Worm (Caenorhabditis elegans) whole organism, L1 larva: ENCODE results near the gene mdt-15.
A peak's percentile ranks its signal among the peaks of the same experiment; 100 is the strongest.

Experiments used
- C34B4.2 ChIP-seq: sonication (generic microtip); optimal IDR thresholded peaks from 2 replicates; lab custom pipeline; 2017; ENCODE audit warnings: mild to moderate bottlenecking, missing genetic modification characterization, missing compliant biosample characterization
- F16B12.6 ChIP-seq: fragments of 150-350 bp; optimal IDR thresholded peaks from 2 replicates; lab custom pipeline; 2014; ENCODE audit warnings: missing biosample characterization, missing genetic modification characterization
- aha-1 ChIP-seq: fragments of 150-350 bp; optimal IDR thresholded peaks from 2 replicates; lab custom pipeline; 2014; ENCODE audit warnings: missing biosample characterization, missing genetic modification characterization
- alr-1 ChIP-seq: fragments of 200-800 bp; sonication (Bioruptor generic); optimal IDR thresholded peaks from 2 replicates; lab custom pipeline; 2018; ENCODE audit warnings: borderline replicate concordance, mild to moderate bottlenecking, missing genetic modification characterization, missing compliant biosample characterization
- aly-2 ChIP-seq: fragments of 150-350 bp; optimal IDR thresholded peaks from 2 replicates; lab custom pipeline; 2014; ENCODE audit warnings: missing biosample characterization, missing genetic modification characterization
- ceh-63 ChIP-seq: fragments of 200-800 bp; sonication (Bioruptor generic); optimal IDR thresholded peaks from 2 replicates; lab custom pipeline; 2018; ENCODE audit warnings: mild to moderate bottlenecking, missing genetic modification characterization, missing compliant biosample characterization
- ceh-8 ChIP-seq: fragments of 200-800 bp; sonication (Bioruptor generic); optimal IDR thresholded peaks from 2 replicates; lab custom pipeline; 2018; ENCODE audit warnings: mild to moderate bottlenecking, missing genetic modification characterization, moderate library complexity, missing compliant biosample characterization
- ceh-82 ChIP-seq, 3 experiments: fragments of 150-350 bp in 1 of 3; sonication (generic microtip) in 2 of 3; optimal IDR thresholded peaks; 2 replicates each; lab custom pipeline; 2014 to 2017; ENCODE audit warnings: missing biosample characterization in 3 of 3, missing genetic modification characterization in 3 of 3
- dpl-1 ChIP-seq, 3 experiments: fragments of 150-350 bp in 2 of 3; sonication (generic microtip) in 1 of 3; optimal IDR thresholded peaks; 2 replicates each; lab custom pipeline; 2014 to 2017; ENCODE audit warnings: missing biosample characterization in 3 of 3, missing genetic modification characterization in 3 of 3, missing genetic modification reagents in 3 of 3
- dsc-1 ChIP-seq: sonication (generic microtip); optimal IDR thresholded peaks from 2 replicates; lab custom pipeline; 2016; ENCODE audit warnings: mild to moderate bottlenecking, missing genetic modification characterization, missing compliant biosample characterization
- efl-1 ChIP-seq, 4 experiments: fragments of 150-350 bp; optimal IDR thresholded peaks in 3 of 4; peaks in 1 of 4; 1 replicate in 1 of 4; 2 replicates in 3 of 4; lab custom pipeline; 2014; ENCODE audit warnings: missing biosample characterization in 2 of 4, missing genetic modification characterization in 2 of 4, missing genetic modification reagents in 2 of 4
- efl-3 ChIP-seq: fragments of 200-800 bp; sonication (Bioruptor generic); optimal IDR thresholded peaks from 2 replicates; lab custom pipeline; 2018; ENCODE audit warnings: mild to moderate bottlenecking, missing genetic modification characterization, missing compliant biosample characterization
- egl-13 ChIP-seq: sonication (generic microtip); optimal IDR thresholded peaks from 2 replicates; lab custom pipeline; 2016; ENCODE audit warnings: missing genotype, missing genetic modification reagents, missing genetic modification characterization, missing compliant biosample characterization
- egl-27 ChIP-seq, 2 experiments: fragments of 150-350 bp in 1 of 2; sonication (generic microtip); optimal IDR thresholded peaks; 3 replicates each; lab custom pipeline; 2017 to 2018; ENCODE audit warnings: missing biosample characterization in 2 of 2, missing genetic modification characterization in 2 of 2, missing genetic modification reagents in 2 of 2
- elt-2 ChIP-seq: sonication (generic microtip); optimal IDR thresholded peaks from 2 replicates; lab custom pipeline; 2016; ENCODE audit warnings: missing genetic modification characterization, mild to moderate bottlenecking, inconsistent platforms, missing compliant biosample characterization, missing genetic modification reagents
- fkh-10 ChIP-seq: sonication (generic microtip); optimal IDR thresholded peaks from 2 replicates; lab custom pipeline; 2017; ENCODE audit warnings: missing biosample characterization, missing genetic modification reagents, missing genetic modification characterization
- fkh-4 ChIP-seq: sonication (generic microtip); optimal IDR thresholded peaks from 2 replicates; lab custom pipeline; 2016; ENCODE audit warnings: missing compliant biosample characterization, missing genetic modification characterization, borderline replicate concordance
- fkh-8 ChIP-seq: sonication (generic microtip); optimal IDR thresholded peaks from 2 replicates; lab custom pipeline; 2016; ENCODE audit warnings: mild to moderate bottlenecking, missing genetic modification characterization, missing compliant biosample characterization
- hlh-4 ChIP-seq: sonication (generic microtip); optimal IDR thresholded peaks from 2 replicates; lab custom pipeline; 2016; ENCODE audit warnings: mild to moderate bottlenecking, missing genetic modification characterization, missing compliant biosample characterization
- hpl-2 ChIP-seq: fragments of 150-350 bp; optimal IDR thresholded peaks from 2 replicates; lab custom pipeline; 2014; ENCODE audit warnings: missing biosample characterization, missing genetic modification reagents, missing genetic modification characterization
- isw-1 ChIP-seq: fragments of 200-800 bp; sonication (Bioruptor generic); IDR thresholded peaks from 2 replicates; pipeline ENCODE4 v1.3.6; 2022; ENCODE audit warnings: missing genetic modification characterization, missing compliant biosample characterization
- lin-13 ChIP-seq: fragments of 150-350 bp; optimal IDR thresholded peaks from 2 replicates; lab custom pipeline; 2014; ENCODE audit warnings: missing biosample characterization, missing genetic modification reagents, missing genetic modification characterization
- lin-14 ChIP-seq: fragments of 200-800 bp; sonication (Bioruptor generic); optimal IDR thresholded peaks from 2 replicates; lab custom pipeline; 2018; ENCODE audit warnings: mild to moderate bottlenecking, missing genetic modification characterization, moderate library complexity, missing compliant biosample characterization
- lin-15B ChIP-seq: fragments of 150-350 bp; sonication (generic microtip); optimal IDR thresholded peaks from 3 replicates; lab custom pipeline; 2014; ENCODE audit warnings: missing biosample characterization, missing genetic modification characterization
- lin-35 ChIP-seq, 2 experiments: fragments of 150-350 bp; optimal IDR thresholded peaks; 2 replicates each; lab custom pipeline; 2014; ENCODE audit warnings: missing biosample characterization in 2 of 2, missing genetic modification characterization in 2 of 2, missing genetic modification reagents in 2 of 2
- lin-39 ChIP-seq: fragments of 150-350 bp; optimal IDR thresholded peaks from 2 replicates; lab custom pipeline; 2014; ENCODE audit warnings: missing biosample characterization, missing genetic modification reagents, missing genetic modification characterization
- lir-3 ChIP-seq: sonication (generic microtip); optimal IDR thresholded peaks from 2 replicates; lab custom pipeline; 2016; ENCODE audit warnings: mild to moderate bottlenecking, missing genetic modification characterization, moderate library complexity, missing compliant biosample characterization; ENCODE audit not compliant: poor library complexity
- lsy-2 ChIP-seq, 2 experiments: fragments of 150-350 bp; optimal IDR thresholded peaks; 2 replicates each; lab custom pipeline; 2014; ENCODE audit warnings: missing biosample characterization in 2 of 2, missing genetic modification characterization in 2 of 2
- mdl-1 ChIP-seq, 2 experiments: fragments of 150-350 bp; optimal IDR thresholded peaks; 2 replicates each; lab custom pipeline; 2014 to 2017; ENCODE audit warnings: missing biosample characterization in 2 of 2, missing genetic modification characterization in 2 of 2, inconsistent platforms in 1 of 2
- mef-2 ChIP-seq: fragments of 150-350 bp; optimal IDR thresholded peaks from 2 replicates; lab custom pipeline; 2014; ENCODE audit warnings: missing biosample characterization, missing genetic modification characterization
- mep-1 ChIP-seq: fragments of 150-350 bp; optimal IDR thresholded peaks from 2 replicates; lab custom pipeline; 2014; ENCODE audit warnings: missing biosample characterization, missing genetic modification characterization
- nhr-19 ChIP-seq: fragments of 200-800 bp; sonication (Bioruptor generic); conservative IDR thresholded peaks from 2 replicates; pipeline ENCODE4 v1.3.6; 2022; ENCODE audit warnings: missing genetic modification characterization, missing compliant biosample characterization
- nhr-237 ChIP-seq: fragments of 150-350 bp; optimal IDR thresholded peaks from 2 replicates; lab custom pipeline; 2014; ENCODE audit warnings: missing biosample characterization, missing genetic modification characterization
- nhr-47 ChIP-seq: sonication (generic microtip); optimal IDR thresholded peaks from 2 replicates; lab custom pipeline; 2016; ENCODE audit warnings: mild to moderate bottlenecking, missing genetic modification characterization, moderate library complexity, missing compliant biosample characterization
- nhr-71 ChIP-seq: sonication (generic microtip); optimal IDR thresholded peaks from 2 replicates; lab custom pipeline; 2016; ENCODE audit warnings: mild to moderate bottlenecking, missing genetic modification characterization, moderate library complexity, missing compliant biosample characterization
- nhr-77 ChIP-seq: fragments of 150-350 bp; optimal IDR thresholded peaks from 2 replicates; lab custom pipeline; 2014; ENCODE audit warnings: missing biosample characterization, missing genetic modification characterization
- nhr-84 ChIP-seq: sonication (generic microtip); optimal IDR thresholded peaks from 2 replicates; lab custom pipeline; 2017; ENCODE audit warnings: missing biosample characterization, missing genetic modification characterization
- nhr-85 ChIP-seq: sonication (generic microtip); peaks from one replicate; lab custom pipeline; 2016; ENCODE audit warnings: missing genetic modification characterization, inconsistent platforms, missing compliant biosample characterization
- nhr-90 ChIP-seq: sonication (generic microtip); optimal IDR thresholded peaks from 2 replicates; lab custom pipeline; 2016; ENCODE audit warnings: mild to moderate bottlenecking, missing genetic modification characterization, missing compliant biosample characterization; ENCODE audit not compliant: poor library complexity
- pag-3 ChIP-seq: sonication (generic microtip); optimal IDR thresholded peaks from 2 replicates; lab custom pipeline; 2017; ENCODE audit warnings: missing genetic modification characterization, mild to moderate bottlenecking, missing compliant biosample characterization, antibody characterized with exemption, borderline replicate concordance; ENCODE audit not compliant: insufficient read depth
- pax-3 ChIP-seq: fragments of 200-800 bp; sonication (Bioruptor generic); optimal IDR thresholded peaks from 2 replicates; lab custom pipeline; 2018; ENCODE audit warnings: mild to moderate bottlenecking, missing genetic modification characterization, moderate library complexity, missing compliant biosample characterization
- pqm-1 ChIP-seq: sonication (generic microtip); optimal IDR thresholded peaks from 3 replicates; lab custom pipeline; 2017; ENCODE audit warnings: missing biosample characterization, missing genetic modification characterization
- sox-4 ChIP-seq: sonication (generic microtip); optimal IDR thresholded peaks from 2 replicates; lab custom pipeline; 2016; ENCODE audit warnings: missing genetic modification characterization, missing compliant biosample characterization
- sup-37 ChIP-seq: fragments of 200-800 bp; sonication (Bioruptor generic); optimal IDR thresholded peaks from 2 replicates; lab custom pipeline; 2018; ENCODE audit warnings: mild to moderate bottlenecking, missing genetic modification characterization, missing compliant biosample characterization
- unc-30 ChIP-seq: sonication (generic microtip); optimal IDR thresholded peaks from 2 replicates; lab custom pipeline; 2017; ENCODE audit warnings: missing biosample characterization, missing genetic modification characterization
- unc-86 ChIP-seq: sonication (generic microtip); optimal IDR thresholded peaks from 2 replicates; lab custom pipeline; 2016; ENCODE audit warnings: missing genetic modification characterization, missing compliant biosample characterization
- zip-4 ChIP-seq: fragments of 200-800 bp; sonication (Bioruptor generic); optimal IDR thresholded peaks from 2 replicates; lab custom pipeline; 2018; ENCODE audit warnings: mild to moderate bottlenecking, missing genetic modification characterization, moderate library complexity, missing compliant biosample characterization
- ztf-11 ChIP-seq, 2 experiments: sonication (generic microtip); optimal IDR thresholded peaks; 2 replicates each; lab custom pipeline; 2016 to 2017; ENCODE audit warnings: missing genetic modification characterization in 2 of 2, missing biosample characterization in 1 of 2, missing compliant biosample characterization in 1 of 2
- ztf-4 ChIP-seq: fragments of 150-350 bp; optimal IDR thresholded peaks from 2 replicates; lab custom pipeline; 2014; ENCODE audit warnings: missing biosample characterization, missing genetic modification characterization

The mdt-15 gene

ce11 chrIII:5846412-5846811 is 12.9 kb upstream of the mdt-15 start:
- peak; percentile 77 for TF ChIP-seq lin-14
- peak in 1 of 3 experiments; percentile 38 for TF ChIP-seq ceh-82 (tag; optimal IDR thresholded peaks at IDR 0.05; lab: Kevin White, UChicago)
- no peak for TF ChIP-seq efl-1 (optimal IDR thresholded peaks at IDR 0.05; lab: Kevin White, UChicago)
- TF ChIP-seq efl-1 (GFP tag; optimal IDR thresholded peaks at IDR 0.05 in 1 of 2; lab: Kevin White, UChicago): peak in 1 of 2 experiments; percentile 27
- peak; percentile 20 for TF ChIP-seq nhr-71 (tag; lab: Kevin White, UChicago)
- peak; percentile 11 for TF ChIP-seq nhr-47 (tag; lab: Kevin White, UChicago)
- TF ChIP-seq mep-1 (tag; lab: Kevin White, UChicago): no peak
- TF ChIP-seq lsy-2 (tag; optimal IDR thresholded peaks at IDR 0.05; lab: Kevin White, UChicago): peak in 1 of 2 experiments; percentile 5
- TF ChIP-seq fkh-10 (GFP tag; lab: Kevin White, UChicago): peak; percentile 78
- TF ChIP-seq fkh-8 (tag; lab: Kevin White, UChicago): no peak
- TF ChIP-seq nhr-85 (tag; lab: Kevin White, UChicago): no peak
- no peak for TF ChIP-seq mef-2
- TF ChIP-seq, all 84 proteins: peak for 7

DNA sequence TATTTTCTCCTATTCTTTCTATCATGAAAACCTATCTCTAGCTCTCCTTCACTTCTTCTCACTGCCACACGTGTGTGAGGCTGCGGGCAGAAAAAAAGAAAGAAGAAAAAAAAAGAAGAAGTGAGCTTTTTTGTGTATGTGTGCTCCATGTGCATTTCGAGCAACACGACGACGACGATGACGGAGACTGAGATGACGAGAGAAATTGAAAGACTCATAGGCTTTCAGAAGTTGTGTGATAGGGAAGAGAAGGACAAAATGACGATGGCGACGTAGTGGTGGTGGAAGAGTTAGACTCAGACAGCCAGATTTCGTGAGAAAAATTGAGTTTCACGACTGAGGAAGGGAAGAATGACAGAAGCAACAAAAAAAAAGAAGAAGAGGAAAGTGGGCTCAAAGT is 11.9 kb upstream of the mdt-15 start:
- TF ChIP-seq lin-35 (GFP tag; optimal IDR thresholded peaks at IDR 0.05; lab: Kevin White, UChicago) (peak in 1 of 2 experiments; percentile 56), egl-27 (tag; optimal IDR thresholded peaks at IDR 0.05; lab: Kevin White, UChicago) (peak in 1 of 2 experiments; percentile 46), mdl-1 (tag; optimal IDR thresholded peaks at IDR 0.05; lab: Kevin White, UChicago) (peak; percentile 66 to 80), ceh-8 (peak; percentile 12), mep-1 (tag; lab: Kevin White, UChicago) (peak; percentile 82), lin-15B (tag; lab: Kevin White, UChicago) (no peak), egl-13 (tag; lab: Kevin White, UChicago) (peak; percentile 60), nhr-90 (tag; lab: Kevin White, UChicago) (no peak), lin-14 (peak; percentile 96), efl-3 (no peak), fkh-4 (no peak), lir-3 (no peak), pax-3 (tag; lab: Kevin White, UChicago) (no peak), nhr-84 (no peak), unc-30 (tag; lab: Kevin White, UChicago) (no peak), sox-4 (tag; lab: Kevin White, UChicago) (peak; percentile 34), unc-86 (tag; lab: Kevin White, UChicago) (peak; percentile 82), elt-2 (tag; lab: Kevin White, UChicago) (no peak), C34B4.2 (tag; lab: Kevin White, UChicago) (no peak), hlh-4 (tag; lab: Kevin White, UChicago) (no peak), aha-1 (no peak), alr-1 (tag; lab: Kevin White, UChicago) (no peak), lin-39 (no peak), sup-37 (GFP tag; lab: Kevin White, UChicago) (no peak), lin-13 (peak; percentile 7), ztf-11 (tag; optimal IDR thresholded peaks at IDR 0.05; lab: Kevin White, UChicago) (no peak), nhr-85 (tag; lab: Kevin White, UChicago) (no peak), aly-2 (tag; lab: Kevin White, UChicago) (no peak), nhr-77 (tag; lab: Kevin White, UChicago) (no peak), nhr-237 (tag; lab: Kevin White, UChicago) (no peak), isw-1 (GFP tag; lab: Robert Waterston, UW) (peak; percentile 51), ceh-63 (GFP tag; lab: Kevin White, UChicago) (no peak), dpl-1 (GFP tag; optimal IDR thresholded peaks at IDR 0.05; lab: Kevin White, UChicago) (peak; percentile 6 to 33 (median 17)), F16B12.6 (tag; lab: Kevin White, UChicago) (no peak), dsc-1 (tag; lab: Kevin White, UChicago) (peak; percentile 72), nhr-19 (GFP tag; lab: Robert Waterston, UW) (0 out of 2 replicates have a peak, but pooled peaks have one; percentile 27), pag-3 (tag; lab: Kevin White, UChicago) (peak; percentile 29), hpl-2 (no peak), zip-4 (GFP tag; lab: Kevin White, UChicago) (no peak), ztf-4 (tag; lab: Kevin White, UChicago) (no peak), pqm-1 (tag; lab: Kevin White, UChicago) (no peak), nhr-71 (tag; lab: Kevin White, UChicago) (peak; percentile 88)
